Fruit fly (Drosophila melanogaster) whole organism, prepupa: ENCODE measurements around the gene amn.

Experiments
- CG11762 ChIP-seq: fragments of 200-800 bp; sonication (Bioruptor generic); optimal IDR thresholded peaks from 3 replicates; lab custom pipeline; 2016; ENCODE audit warnings: missing biosample characterization, missing genetic modification characterization; ENCODE audit not compliant: insufficient read depth
- CG6163 ChIP-seq: fragments of 200-800 bp; sonication (Bioruptor generic); IDR thresholded peaks from 3 replicates; pipeline ENCODE4 v1.3.6; 2022; ENCODE audit warnings: missing biosample characterization, missing genetic modification characterization
- CG8319 ChIP-seq: fragments of 200-800 bp; sonication (Bioruptor generic); optimal IDR thresholded peaks from 3 replicates; lab custom pipeline; 2016; ENCODE audit warnings: missing biosample characterization, missing genetic modification characterization
- Hr38 ChIP-seq: sonication (Bioruptor generic); optimal IDR thresholded peaks from 2 replicates; lab custom pipeline; 2016; ENCODE audit warnings: missing biosample characterization, missing genetic modification characterization
- OdsH ChIP-seq: fragments of 200-800 bp; sonication (Bioruptor generic); optimal IDR thresholded peaks from 3 replicates; lab custom pipeline; 2016; ENCODE audit warnings: missing biosample characterization, missing genetic modification characterization
- Smox ChIP-seq: fragments of 200-800 bp; sonication (Bioruptor generic); optimal IDR thresholded peaks from 3 replicates; lab custom pipeline; 2016; ENCODE audit warnings: missing biosample characterization, missing genetic modification characterization
- Sox102F ChIP-seq: fragments of 200-800 bp; sonication (Bioruptor generic); optimal IDR thresholded peaks from 2 replicates; lab custom pipeline; 2016; ENCODE audit warnings: missing biosample characterization, mild to moderate bottlenecking, missing genetic modification characterization
- cyc ChIP-seq: fragments of 200-800 bp; sonication (Bioruptor generic); optimal IDR thresholded peaks from 3 replicates; lab custom pipeline; 2016; ENCODE audit warnings: missing biosample characterization, missing genetic modification characterization
- dac ChIP-seq: fragments of 200-800 bp; sonication (Bioruptor generic); optimal IDR thresholded peaks from 2 replicates; lab custom pipeline; 2017; ENCODE audit warnings: missing biosample characterization, mild to moderate bottlenecking, missing genetic modification characterization
- esn ChIP-seq: fragments of 200-800 bp; sonication (Bioruptor generic); optimal IDR thresholded peaks from 2 replicates; lab custom pipeline; 2016; ENCODE audit warnings: missing biosample characterization, mild to moderate bottlenecking, missing genetic modification characterization, moderate library complexity

DNA sequence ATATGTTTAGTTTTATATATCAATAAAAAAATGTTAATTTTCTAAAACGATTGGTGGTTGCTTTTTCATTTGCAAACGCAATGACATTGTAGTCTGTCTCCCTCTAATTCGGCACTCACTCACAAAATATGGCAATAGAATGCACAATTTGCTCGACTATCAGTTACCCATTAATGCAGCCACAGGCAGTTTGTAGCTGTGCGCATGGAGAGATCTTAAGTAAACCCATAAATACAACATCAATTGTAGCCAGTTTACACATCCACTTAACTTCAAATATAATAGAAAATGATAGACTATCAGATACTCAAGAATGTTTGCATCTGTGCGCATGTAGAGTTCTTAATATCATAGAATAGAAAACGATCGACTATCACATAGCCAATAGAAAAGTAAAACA lies 30.5 kb downstream of the amn start:
- TF ChIP-seq CG11762 (no peak), Smox (no peak), Sox102F (no peak), esn (no peak), dac (GFP tag; lab: Kevin White, UChicago) (no peak), CG6163 (GFP tag; lab: Robert Waterston, UW) (no peak), Hr38 (GFP tag; lab: Kevin White, UChicago) (no peak), OdsH (GFP tag; lab: Kevin White, UChicago) (no peak), cyc (GFP tag; lab: Kevin White, UChicago) (no peak), CG8319 (no peak)
